Worm (Caenorhabditis elegans) whole organism, L3 larva: Measurements from ENCODE around the gene T21D12.11.

Experiments
- ceh-82 ChIP-seq: fragments of 150-350 bp; optimal IDR thresholded peaks from 2 replicates; lab custom pipeline; 2014; ENCODE audit warnings: missing biosample characterization, missing genetic modification characterization
- mml-1 ChIP-seq: fragments of 150-350 bp; sonication (generic microtip); optimal IDR thresholded peaks from 3 replicates; lab custom pipeline; 2014; ENCODE audit warnings: missing biosample characterization, missing genetic modification characterization
- nhr-43 ChIP-seq: sonication (generic microtip); optimal IDR thresholded peaks from 2 replicates; lab custom pipeline; 2016; ENCODE audit warnings: mild to moderate bottlenecking, missing genetic modification characterization, missing compliant biosample characterization; ENCODE audit not compliant: poor library complexity, severe bottlenecking
- pqm-1 ChIP-seq: fragments of 150-350 bp; optimal IDR thresholded peaks from 2 replicates; lab custom pipeline; 2017; ENCODE audit warnings: missing biosample characterization, missing genetic modification characterization, inconsistent platforms

ce11 chrIV:290387-290786 is 21.2 kb downstream of the T21D12.11 start:
- TF ChIP-seq ceh-82 (tag; lab: Kevin White, UChicago) = no peak
- TF ChIP-seq mml-1 (tag; lab: Kevin White, UChicago) = no peak
- TF ChIP-seq pqm-1 (tag; lab: Kevin White, UChicago) = no peak
- TF ChIP-seq nhr-43 (tag; lab: Kevin White, UChicago) = no peak
